Fruit fly (Drosophila melanogaster): Measurements from ENCODE around the gene JTBR.

JTBR gene

dm6 chr3L:1808631-1809030 lies 6.0 kb upstream of the JTBR start (continued):
- peak; percentile 91 for TF ChIP-seq fd3F (GFP tag; optimal IDR thresholded peaks at IDR 0.05)
- no peak for TF ChIP-seq dan (GFP tag; IDR thresholded peaks at IDR 0.05)
- TF ChIP-seq CG30431 (GFP tag; optimal IDR thresholded peaks at IDR 0.05): peak; percentile 79
- peak; percentile 74 for TF ChIP-seq run (tag; optimal IDR thresholded peaks at IDR 0.05)
- TF ChIP-seq CG3407 (GFP tag; optimal IDR thresholded peaks at IDR 0.05): no peak
- peak; percentile 90 for TF ChIP-seq CG8924 (tag; optimal IDR thresholded peaks at IDR 0.05)
- TF ChIP-seq ftz-f1 (GFP tag; optimal IDR thresholded peaks at IDR 0.05): no peak
- no peak for TF ChIP-seq D19A (tag; optimal IDR thresholded peaks at IDR 0.05)
- no peak for TF ChIP-seq CG15011 (GFP tag; optimal IDR thresholded peaks at IDR 0.05)
- peak; percentile 74 for TF ChIP-seq CG13775 (GFP tag; optimal IDR thresholded peaks at IDR 0.05)
- peak; percentile 91 for TF ChIP-seq Xbp1 (GFP tag; optimal IDR thresholded peaks at IDR 0.05)
- peak; percentile 76; the same call in 2 of the 3 replicates for TF ChIP-seq CG11093 (GFP tag; IDR thresholded peaks at IDR 0.05)
- TF ChIP-seq br (optimal IDR thresholded peaks at IDR 0.05): no peak
- peak; percentile 93 for TF ChIP-seq gsb (GFP tag; IDR thresholded peaks at IDR 0.05)
- peak; percentile 64 for TF ChIP-seq CG12104 (GFP tag; optimal IDR thresholded peaks at IDR 0.05)
- no peak for TF ChIP-seq Hr39 (optimal IDR thresholded peaks at IDR 0.05)
- TF ChIP-seq scrt (GFP tag; optimal IDR thresholded peaks at IDR 0.05): no peak
- TF ChIP-seq disco-r (GFP tag; optimal IDR thresholded peaks at IDR 0.05): peak; percentile 80
- peak; percentile 85 for TF ChIP-seq CG16863 (GFP tag; optimal IDR thresholded peaks at IDR 0.05)
- TF ChIP-seq tna (GFP tag; IDR thresholded peaks at IDR 0.05; ENCODE audit: partially characterized antibody): no peak
- TF ChIP-seq slp2 (GFP tag; optimal IDR thresholded peaks at IDR 0.05): peak; percentile 79
- no peak for TF ChIP-seq CG34224 (GFP tag; IDR thresholded peaks at IDR 0.05; ENCODE audit: partially characterized antibody)
- peak; percentile 88 for TF ChIP-seq CG13424 (tag; optimal IDR thresholded peaks at IDR 0.05)
- TF ChIP-seq CG12299 (tag; optimal IDR thresholded peaks at IDR 0.05): peak; percentile 74
- peak; percentile 95 for TF ChIP-seq CG11456 (GFP tag; IDR thresholded peaks at IDR 0.05)
- TF ChIP-seq bab2 (GFP tag; optimal IDR thresholded peaks at IDR 0.05): peak; percentile 90
- TF ChIP-seq bbx (GFP tag; IDR thresholded peaks at IDR 0.05; ENCODE audit: partially characterized antibody): no peak
- TF ChIP-seq phol (tag; optimal IDR thresholded peaks at IDR 0.05): peak; percentile 83
- peak; percentile 59 for TF ChIP-seq Nf-YC (tag; optimal IDR thresholded peaks at IDR 0.05)
- TF ChIP-seq CG7745 (tag; optimal IDR thresholded peaks at IDR 0.05): no peak
- peak; percentile 93 for TF ChIP-seq CG7839 (tag; optimal IDR thresholded peaks at IDR 0.05)
- TF ChIP-seq Ptx1 (GFP tag; IDR thresholded peaks at IDR 0.05): peak; percentile 94
- TF ChIP-seq nerfin-2 (GFP tag; IDR thresholded peaks at IDR 0.05; ENCODE audit: partially characterized antibody): no peak
- TF ChIP-seq Atf3 (GFP tag; optimal IDR thresholded peaks at IDR 0.05): peak; percentile 84
- TF ChIP-seq CG12219 (GFP tag; optimal IDR thresholded peaks at IDR 0.05): peak; percentile 91
- TF ChIP-seq gem (tag; optimal IDR thresholded peaks at IDR 0.05): peak; percentile 93
- TF ChIP-seq CG32772 (GFP tag; IDR thresholded peaks at IDR 0.05): peak; percentile 83
- no peak for TF ChIP-seq CG7271 (tag; optimal IDR thresholded peaks at IDR 0.05)
- peak; percentile 94 for TF ChIP-seq Ada2b (GFP tag; IDR thresholded peaks at IDR 0.05)
- peak; percentile 83 for TF ChIP-seq Nf-YA (GFP tag; IDR thresholded peaks at IDR 0.05)
- TF ChIP-seq chn (GFP tag; optimal IDR thresholded peaks at IDR 0.05): peak; percentile 81
- peak; percentile 92 for TF ChIP-seq CG13624 (GFP tag; optimal IDR thresholded peaks at IDR 0.05)
- peak; percentile 64 for TF ChIP-seq CG8281 (tag; optimal IDR thresholded peaks at IDR 0.05)
- TF ChIP-seq CG17912 (GFP tag; optimal IDR thresholded peaks at IDR 0.05): no peak
- peak; percentile 86 for TF ChIP-seq wdn (GFP tag; IDR thresholded peaks at IDR 0.05)
- peak; percentile 24 for TF ChIP-seq CG2202 (tag; optimal IDR thresholded peaks at IDR 0.05)
- TF ChIP-seq bigmax (GFP tag; optimal IDR thresholded peaks at IDR 0.05): peak; percentile 2
- TF ChIP-seq ssp (GFP tag; IDR thresholded peaks at IDR 0.05): peak; percentile 82
- TF ChIP-seq HLH54F (GFP tag; optimal IDR thresholded peaks at IDR 0.05): peak; percentile 88
- TF ChIP-seq CG13894 (tag; optimal IDR thresholded peaks at IDR 0.05): peak; percentile 85
- TF ChIP-seq CG10147 (GFP tag; optimal IDR thresholded peaks at IDR 0.05): peak; percentile 71
- TF ChIP-seq ase (GFP tag; IDR thresholded peaks at IDR 0.05): peak; percentile 86; the same call in 2 of the 3 replicates
